Worm (Caenorhabditis elegans) whole organism, L4 larva: Measurements from ENCODE around the gene T04C12.33.

Source experiments
- F37D6.2 ChIP-seq: sonication (generic microtip); optimal IDR thresholded peaks from 2 replicates; lab custom pipeline; 2016; ENCODE audit warnings: mild to moderate bottlenecking, missing genetic modification characterization, missing compliant biosample characterization
- T20F7.1 ChIP-seq: fragments of 200-800 bp; sonication (Bioruptor generic); optimal IDR thresholded peaks from 2 replicates; lab custom pipeline; 2018; ENCODE audit warnings: mild to moderate bottlenecking, missing genetic modification characterization, missing compliant biosample characterization
- Y105C5A.15 ChIP-seq: fragments of 200-800 bp; sonication (Bioruptor generic); IDR thresholded peaks from 2 replicates; pipeline ENCODE4 v1.3.6; 2022; ENCODE audit warnings: missing genetic modification characterization, missing compliant biosample characterization
- Y48G9A.11 ChIP-seq: fragments of 200-800 bp; sonication (Bioruptor generic); IDR thresholded peaks from 2 replicates; pipeline ENCODE4 v1.3.6; 2022; ENCODE audit warnings: missing genetic modification reagents, missing genetic modification characterization, missing compliant biosample characterization
- Y75B8A.6 ChIP-seq: fragments of 200-800 bp; sonication (Bioruptor generic); IDR thresholded peaks from 2 replicates; pipeline ENCODE4 v1.3.6; 2022; ENCODE audit warnings: missing genetic modification reagents, missing genetic modification characterization, missing compliant biosample characterization
- ZK546.5 ChIP-seq, 2 experiments: sonication (generic microtip); optimal IDR thresholded peaks; 2 replicates each; lab custom pipeline; 2017; ENCODE audit warnings: missing biosample characterization in 2 of 2, missing genetic modification characterization in 2 of 2
- aha-1 ChIP-seq: fragments of 150-350 bp; peaks from one replicate; lab custom pipeline; 2014; ENCODE audit warnings: missing biosample characterization, missing genetic modification characterization
- ama-1 ChIP-seq: fragments of 150-350 bp; optimal IDR thresholded peaks from 2 replicates; lab custom pipeline; 2014; ENCODE audit warnings: inconsistent platforms, mixed read lengths
- attf-4 ChIP-seq: sonication (generic microtip); optimal IDR thresholded peaks from 3 replicates; lab custom pipeline; 2017; ENCODE audit warnings: missing biosample characterization, missing genetic modification characterization
- daf-16 ChIP-seq, 3 experiments: sonication (generic microtip); optimal IDR thresholded peaks; 2 replicates each; lab custom pipeline; 2016 to 2017; ENCODE audit warnings: missing genetic modification characterization in 3 of 3, missing genetic modification reagents in 3 of 3, mild to moderate bottlenecking in 2 of 3, missing compliant biosample characterization in 2 of 3, missing biosample characterization in 1 of 3, moderate library complexity in 1 of 3
- daf-8 ChIP-seq: fragments of 200-800 bp; sonication (Bioruptor generic); IDR thresholded peaks from 2 replicates; pipeline ENCODE4 v1.3.6; 2022; ENCODE audit warnings: missing genetic modification characterization, missing compliant biosample characterization
- dmd-9 ChIP-seq: fragments of 200-800 bp; sonication (Bioruptor generic); IDR thresholded peaks from 2 replicates; pipeline ENCODE4 v1.3.6; 2022; ENCODE audit warnings: missing genetic modification reagents, missing genetic modification characterization, missing compliant biosample characterization
- dpl-1 ChIP-seq: fragments of 150-350 bp; optimal IDR thresholded peaks from 2 replicates; lab custom pipeline; 2014; ENCODE audit warnings: missing biosample characterization, missing genetic modification reagents, missing genetic modification characterization
- duxl-1 ChIP-seq: sonication (generic microtip); optimal IDR thresholded peaks from 2 replicates; lab custom pipeline; 2016; ENCODE audit warnings: mild to moderate bottlenecking, missing genetic modification characterization, moderate library complexity, missing compliant biosample characterization; ENCODE audit not compliant: poor library complexity
- dve-1 ChIP-seq: sonication (generic microtip); optimal IDR thresholded peaks from 2 replicates; lab custom pipeline; 2017; ENCODE audit warnings: antibody characterized with exemption, mild to moderate bottlenecking, missing genetic modification characterization, missing compliant biosample characterization; ENCODE audit not compliant: insufficient read depth
- egl-27 ChIP-seq: sonication (generic microtip); optimal IDR thresholded peaks from 3 replicates; lab custom pipeline; 2017; ENCODE audit warnings: missing biosample characterization, missing genetic modification reagents, missing genetic modification characterization
- gei-8 ChIP-seq: fragments of 200-800 bp; sonication (Bioruptor generic); optimal IDR thresholded peaks from 2 replicates; lab custom pipeline; 2018; ENCODE audit warnings: mild to moderate bottlenecking, missing genetic modification characterization, missing compliant biosample characterization
- hif-1 ChIP-seq, 2 experiments: sonication (generic microtip); optimal IDR thresholded peaks; 2 replicates each; lab custom pipeline; 2016 to 2017; ENCODE audit warnings: missing compliant biosample characterization in 2 of 2, missing genetic modification characterization in 2 of 2, missing genetic modification reagents in 2 of 2, missing genotype in 2 of 2, mild to moderate bottlenecking in 1 of 2
- hlh-11 ChIP-seq: fragments of 200-800 bp; sonication (Bioruptor generic); optimal IDR thresholded peaks from 2 replicates; lab custom pipeline; 2018; ENCODE audit warnings: mild to moderate bottlenecking, missing genetic modification characterization, missing compliant biosample characterization
- hlh-30 ChIP-seq: sonication (generic microtip); optimal IDR thresholded peaks from 2 replicates; lab custom pipeline; 2017; ENCODE audit warnings: antibody characterized with exemption, mild to moderate bottlenecking, missing genetic modification characterization, missing compliant biosample characterization; ENCODE audit not compliant: insufficient read depth
- hmg-1.1 ChIP-seq: fragments of 200-800 bp; sonication (Bioruptor generic); IDR thresholded peaks from 2 replicates; pipeline ENCODE4 v1.3.6; 2022; ENCODE audit warnings: missing genetic modification reagents, missing genetic modification characterization, missing compliant biosample characterization
- lin-1 ChIP-seq: fragments of 200-800 bp; sonication (Bioruptor generic); IDR thresholded peaks from 2 replicates; pipeline ENCODE4 v1.3.6; 2022; ENCODE audit warnings: missing genetic modification reagents, missing genetic modification characterization, missing compliant biosample characterization
- lin-13 ChIP-seq: fragments of 150-350 bp; optimal IDR thresholded peaks from 2 replicates; lab custom pipeline; 2014; ENCODE audit warnings: missing biosample characterization, missing genetic modification reagents, missing genetic modification characterization
- lin-39 ChIP-seq: fragments of 150-350 bp; optimal IDR thresholded peaks from 2 replicates; lab custom pipeline; 2014; ENCODE audit warnings: missing biosample characterization, missing genetic modification reagents, missing genetic modification characterization
- lir-3 ChIP-seq: sonication (generic microtip); optimal IDR thresholded peaks from 2 replicates; lab custom pipeline; 2016; ENCODE audit warnings: mild to moderate bottlenecking, missing genetic modification characterization, missing compliant biosample characterization
- madf-5 ChIP-seq, 2 experiments: fragments of 200-800 bp; sonication (Bioruptor generic); IDR thresholded peaks; 2 replicates each; pipeline ENCODE4 v1.3.6; 2022; ENCODE audit warnings: missing compliant biosample characterization in 2 of 2, missing genetic modification characterization in 2 of 2
- nhr-11 ChIP-seq: fragments of 150-350 bp; optimal IDR thresholded peaks from 2 replicates; lab custom pipeline; 2014; ENCODE audit warnings: missing biosample characterization, missing genetic modification characterization
- nhr-237 ChIP-seq: sonication (generic microtip); optimal IDR thresholded peaks from 2 replicates; lab custom pipeline; 2017; ENCODE audit warnings: missing biosample characterization, missing genetic modification characterization
- nhr-25 ChIP-seq: sonication (generic microtip); optimal IDR thresholded peaks from 2 replicates; lab custom pipeline; 2017; ENCODE audit warnings: missing genetic modification characterization, mild to moderate bottlenecking, missing compliant biosample characterization, antibody characterized with exemption, moderate library complexity, borderline replicate concordance; ENCODE audit not compliant: insufficient read depth
- nhr-41 ChIP-seq: fragments of 200-800 bp; sonication (Bioruptor generic); IDR thresholded peaks from 2 replicates; pipeline ENCODE4 v1.3.6; 2022; ENCODE audit warnings: missing genetic modification reagents, missing genetic modification characterization, missing compliant biosample characterization
- rbr-2 ChIP-seq: sonication (generic microtip); optimal IDR thresholded peaks from 2 replicates; lab custom pipeline; 2016; ENCODE audit warnings: missing genotype, missing genetic modification characterization, missing compliant biosample characterization
- sdz-12 ChIP-seq: fragments of 200-800 bp; sonication (Bioruptor generic); optimal IDR thresholded peaks from 2 replicates; lab custom pipeline; 2018; ENCODE audit warnings: mild to moderate bottlenecking, missing genetic modification characterization, missing compliant biosample characterization
- skn-1 ChIP-seq: fragments of 150-350 bp; optimal IDR thresholded peaks from 2 replicates; lab custom pipeline; 2014; ENCODE audit warnings: missing biosample characterization, missing genetic modification characterization
- tag-97 ChIP-seq: fragments of 200-800 bp; sonication (Bioruptor generic); IDR thresholded peaks from 2 replicates; pipeline ENCODE4 v1.3.6; 2022; ENCODE audit warnings: missing genetic modification characterization, missing compliant biosample characterization
- zag-1 ChIP-seq: fragments of 150-350 bp; optimal IDR thresholded peaks from 2 replicates; lab custom pipeline; 2014; ENCODE audit warnings: missing biosample characterization, missing genetic modification characterization
- zfp-3 ChIP-seq: fragments of 200-800 bp; sonication (Bioruptor generic); conservative IDR thresholded peaks from 2 replicates; pipeline ENCODE4 v1.3.6; 2022; ENCODE audit warnings: missing genetic modification reagents, missing genetic modification characterization, missing compliant biosample characterization
- zip-11 ChIP-seq: fragments of 200-800 bp; sonication (Bioruptor generic); IDR thresholded peaks from 2 replicates; pipeline ENCODE4 v1.3.6; 2022; ENCODE audit warnings: missing genetic modification characterization, missing compliant biosample characterization
- zip-2 ChIP-seq: fragments of 150-350 bp; optimal IDR thresholded peaks from 2 replicates; lab custom pipeline; 2014; ENCODE audit warnings: missing biosample characterization, missing genetic modification characterization

Gene T04C12.33

ce11 chrV:11040020-11040419 lies 12.0 kb upstream of the T04C12.33 start, which contains the start of gene C45B11.9:
C45B11.9 (plus strand) TSS chrV:11040320.
- TF ChIP-seq sdz-12 = no peak
- TF ChIP-seq lin-39 (tag; lab: Kevin White, UChicago) = no peak
- TF ChIP-seq zag-1 = no peak
- no peak for TF ChIP-seq nhr-41
- no peak for TF ChIP-seq lir-3 (tag; lab: Kevin White, UChicago)
- no peak for TF ChIP-seq hif-1 (tag; optimal IDR thresholded peaks at IDR 0.05; lab: Kevin White, UChicago)
- no peak for TF ChIP-seq attf-4 (tag; lab: Kevin White, UChicago)
- TF ChIP-seq tag-97 (GFP tag; lab: Robert Waterston, UW) = no peak
- no peak for TF ChIP-seq nhr-237 (tag; lab: Kevin White, UChicago)

ce11 chrV:11040473-11040872 lies 11.5 kb upstream of the T04C12.33 start, which contains the start of gene C45B11.8:
C45B11.8 (plus strand) TSS chrV:11040773.
- no peak for TF ChIP-seq Y75B8A.6 (GFP tag; lab: Robert Waterston, UW)
- TF ChIP-seq Y48G9A.11 = no peak
- TF ChIP-seq daf-8 (GFP tag; lab: Robert Waterston, UW) = no peak
- no peak for TF ChIP-seq hlh-11 (tag; lab: Kevin White, UChicago)
- TF ChIP-seq madf-5 (GFP tag; IDR thresholded peaks at IDR 0.05; lab: Robert Waterston, UW) = no peak
- TF ChIP-seq nhr-237 (tag; lab: Kevin White, UChicago) = no peak
- TF ChIP-seq duxl-1 (tag; lab: Kevin White, UChicago) = no peak
- TF ChIP-seq ZK546.5 (tag; optimal IDR thresholded peaks at IDR 0.05; lab: Kevin White, UChicago) = no peak
- no peak for TF ChIP-seq lin-1
- TF ChIP-seq aha-1 (tag; lab: Kevin White, UChicago) = no peak
- no peak for TF ChIP-seq nhr-25 (tag; lab: Kevin White, UChicago)
- TF ChIP-seq Y105C5A.15 = no peak

ce11 chrV:11041499-11041898 lies 10.5 kb upstream of the T04C12.33 start, which contains the start of gene C45B11.5:
C45B11.5 (plus strand) TSS chrV:11041799.
- TF ChIP-seq tag-97 (GFP tag; lab: Robert Waterston, UW) = no peak
- no peak for TF ChIP-seq nhr-41
- no peak for TF ChIP-seq lin-13
- TF ChIP-seq T20F7.1 (GFP tag; lab: Kevin White, UChicago) = no peak
- TF ChIP-seq hmg-1.1 (GFP tag; lab: Robert Waterston, UW) = no peak
- no peak for TF ChIP-seq hif-1 (tag; optimal IDR thresholded peaks at IDR 0.05; lab: Kevin White, UChicago)
- TF ChIP-seq zip-11 (GFP tag; lab: Robert Waterston, UW) = no peak
- TF ChIP-seq egl-27 (tag; lab: Kevin White, UChicago) = no peak
- TF ChIP-seq sdz-12 = no peak
- TF ChIP-seq zip-2 = no peak

- TF ChIP-seq nhr-11 (tag; lab: Kevin White, UChicago) (no peak), daf-16 (GFP tag; optimal IDR thresholded peaks at IDR 0.05; lab: Kevin White, UChicago) (no peak), daf-16 (tag; optimal IDR thresholded peaks at IDR 0.05; lab: Kevin White, UChicago) (peak; percentile 1), zip-2 (peak; percentile 86), skn-1 (no peak), dmd-9 (GFP tag; lab: Robert Waterston, UW) (no peak), F37D6.2 (tag; lab: Kevin White, UChicago) (no peak), hlh-30 (no peak), dve-1 (tag; lab: Kevin White, UChicago) (no peak)
Measured at ce11 chrV:11042538-11042937, 9.5 kb upstream of the T04C12.33 start, which contains the start of gene C45B11.2. C45B11.2 (plus strand) TSS chrV:11042710.

- no peak for TF ChIP-seq gei-8
- no peak for TF ChIP-seq ama-1 (lab: Kevin White, UChicago)
- no peak for TF ChIP-seq nhr-237 (tag; lab: Kevin White, UChicago)
- TF ChIP-seq egl-27 (tag; lab: Kevin White, UChicago) = no peak
- TF ChIP-seq rbr-2 (tag; lab: Kevin White, UChicago) = no peak
- TF ChIP-seq dpl-1 (GFP tag; lab: Kevin White, UChicago) = no peak
- TF ChIP-seq T20F7.1 (GFP tag; lab: Kevin White, UChicago) = no peak
- TF ChIP-seq zfp-3 = no peak
- no peak for TF ChIP-seq zag-1
- TF ChIP-seq lin-39 (tag; lab: Kevin White, UChicago) = no peak
Measured at ce11 chrV:11043767-11044166, 8.3 kb upstream of the T04C12.33 start, which contains the start of gene C45B11.6. C45B11.6 (plus strand) TSS chrV:11044067.
